Worm (Caenorhabditis elegans) whole organism, L4 larva: ENCODE results near the gene srg-10.

Source experiments
- aly-2 ChIP-seq: sonication (generic microtip); optimal IDR thresholded peaks from 2 replicates; lab custom pipeline; 2018; ENCODE audit warnings: missing biosample characterization, missing genetic modification characterization
- daf-12 ChIP-seq: fragments of 150-350 bp; optimal IDR thresholded peaks from 2 replicates; lab custom pipeline; 2014; ENCODE audit warnings: missing biosample characterization, missing genetic modification reagents, missing genetic modification characterization
- daf-8 ChIP-seq: fragments of 200-800 bp; sonication (Bioruptor generic); IDR thresholded peaks from 2 replicates; pipeline ENCODE4 v1.3.6; 2022; ENCODE audit warnings: missing genetic modification characterization, missing compliant biosample characterization
- dmd-9 ChIP-seq: fragments of 200-800 bp; sonication (Bioruptor generic); IDR thresholded peaks from 2 replicates; pipeline ENCODE4 v1.3.6; 2022; ENCODE audit warnings: missing genetic modification reagents, missing genetic modification characterization, missing compliant biosample characterization
- egl-27 ChIP-seq: sonication (generic microtip); optimal IDR thresholded peaks from 3 replicates; lab custom pipeline; 2017; ENCODE audit warnings: missing biosample characterization, missing genetic modification reagents, missing genetic modification characterization
- hmg-1.1 ChIP-seq: fragments of 200-800 bp; sonication (Bioruptor generic); IDR thresholded peaks from 2 replicates; pipeline ENCODE4 v1.3.6; 2022; ENCODE audit warnings: missing genetic modification reagents, missing genetic modification characterization, missing compliant biosample characterization
- lin-15B ChIP-seq: fragments of 150-350 bp; sonication (generic microtip); optimal IDR thresholded peaks from 3 replicates; lab custom pipeline; 2014; ENCODE audit warnings: missing biosample characterization, missing genetic modification characterization
- mep-1 ChIP-seq: fragments of 150-350 bp; sonication (generic microtip); optimal IDR thresholded peaks from 3 replicates; lab custom pipeline; 2014; ENCODE audit warnings: missing biosample characterization, missing genetic modification characterization
- skn-1 ChIP-seq: fragments of 150-350 bp; optimal IDR thresholded peaks from 2 replicates; lab custom pipeline; 2014; ENCODE audit warnings: missing biosample characterization, missing genetic modification characterization
- unc-62 ChIP-seq, 3 experiments: fragments of 150-350 bp in 1 of 3; sonication (generic microtip); optimal IDR thresholded peaks in 2 of 3; peaks in 1 of 3; 1 replicate in 1 of 3; 2 replicates in 2 of 3; lab custom pipeline; 2014 to 2017; ENCODE audit warnings: missing biosample characterization in 3 of 3, missing genetic modification characterization in 3 of 3, missing genetic modification reagents in 3 of 3, missing genotype in 1 of 3

DNA sequence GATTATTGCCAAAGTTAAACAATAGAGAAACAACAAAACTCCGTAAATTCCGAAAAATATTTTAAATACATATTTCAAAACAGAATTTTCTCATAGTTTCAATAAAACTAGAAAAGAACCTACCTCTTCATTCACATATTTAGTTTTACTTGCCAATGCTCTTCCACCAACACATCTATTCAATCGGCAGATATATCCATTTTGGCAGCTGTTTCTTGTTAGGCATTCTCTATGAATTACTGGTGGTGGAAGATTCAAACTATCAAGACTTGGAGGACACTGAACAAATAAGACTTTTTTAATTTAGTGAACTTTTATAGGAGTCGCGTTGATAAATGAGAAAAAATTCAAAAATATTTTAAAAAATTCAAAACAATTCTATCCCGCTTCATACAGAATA is 30.2 kb upstream of the srg-10 start:
- TF ChIP-seq daf-8 (GFP tag; lab: Robert Waterston, UW) (no peak), lin-15B (tag; lab: Kevin White, UChicago) (no peak), daf-12 (tag; lab: Kevin White, UChicago) (no peak), egl-27 (tag; lab: Kevin White, UChicago) (no peak), hmg-1.1 (GFP tag; lab: Robert Waterston, UW) (no peak), mep-1 (tag; lab: Kevin White, UChicago) (no peak), dmd-9 (no peak), skn-1 (tag; lab: Kevin White, UChicago) (no peak), aly-2 (no peak), unc-62 (GFP tag; optimal IDR thresholded peaks at IDR 0.05 in 1 of 2; lab: Kevin White, UChicago) (no peak), unc-62 (tag; optimal IDR thresholded peaks at IDR 0.05; lab: Kevin White, UChicago) (no peak)
